Worm (Caenorhabditis elegans): ENCODE results near the gene Y57G11B.5.

Y57G11B.5 gene

DNA sequence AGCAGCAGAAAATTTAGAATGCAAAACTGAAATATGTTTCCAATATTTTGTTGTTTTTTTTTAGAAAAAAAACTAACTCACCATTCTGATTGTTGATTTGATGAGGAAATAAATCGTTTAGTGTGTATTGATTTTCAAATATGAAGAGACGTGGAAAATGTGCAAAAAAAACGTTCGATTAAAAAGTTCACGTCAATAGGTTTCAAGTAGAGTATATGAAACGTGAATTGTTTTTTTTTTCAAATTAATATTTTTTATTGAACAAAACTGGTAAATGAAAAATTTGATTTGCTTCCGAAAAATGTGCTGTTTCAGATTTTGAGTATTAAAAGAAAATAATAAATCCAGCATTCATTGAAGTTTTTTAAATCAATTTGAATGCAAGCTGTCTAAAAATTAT lies 6.3 kb downstream of the Y57G11B.5 start, which contains the start of gene irld-18:
Gene irld-18, minus strand, starts transcription at position 101 of the 400 bp plus-strand sequence.
- TF ChIP-seq nfya-1 (tag; optimal IDR thresholded peaks at IDR 0.05; ENCODE audit: insufficient read depth) (no peak), nhr-28 (tag; optimal IDR thresholded peaks at IDR 0.05) (no peak), nhr-12 (tag; optimal IDR thresholded peaks at IDR 0.05) (no peak), ceh-82 (tag; optimal IDR thresholded peaks at IDR 0.05) (no peak), nhr-43 (tag; optimal IDR thresholded peaks at IDR 0.05; ENCODE audit: poor library complexity, severe bottlenecking) (no peak), unc-39 (tag; optimal IDR thresholded peaks at IDR 0.05) (no peak), lsy-12 (tag; optimal IDR thresholded peaks at IDR 0.05) (no peak), ama-1 (optimal IDR thresholded peaks at IDR 0.05) (no peak), lin-15B (tag; optimal IDR thresholded peaks at IDR 0.05) (no peak), ZK546.5 (tag; optimal IDR thresholded peaks at IDR 0.05) (no peak), nhr-77 (tag; optimal IDR thresholded peaks at IDR 0.05) (no peak)

DNA sequence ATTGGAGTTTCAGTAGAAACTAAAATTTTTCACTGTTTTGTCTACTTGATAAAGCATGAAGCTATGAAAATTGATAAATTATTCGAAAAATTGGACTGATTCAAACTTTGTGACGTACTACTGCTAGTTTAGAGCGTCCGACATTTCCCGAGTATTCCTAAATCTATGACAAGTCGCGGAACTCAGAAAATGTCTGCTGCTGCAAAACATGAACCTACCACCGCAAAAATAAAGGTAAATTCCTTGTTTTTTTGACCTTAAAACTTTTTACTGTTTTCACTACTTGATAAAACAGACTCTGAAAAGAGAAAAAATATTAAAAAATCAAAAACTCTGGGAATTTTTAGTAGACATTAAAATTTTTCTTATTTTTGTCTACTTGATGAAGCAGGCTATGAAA lies 12.1 kb downstream of the Y57G11B.5 start:
- TF ChIP-seq nhr-77 (tag; optimal IDR thresholded peaks at IDR 0.05) (no peak), snpc-4 (tag; optimal IDR thresholded peaks at IDR 0.05) (no peak), daf-12 (tag; optimal IDR thresholded peaks at IDR 0.05) (no peak), zag-1 (tag; optimal IDR thresholded peaks at IDR 0.05) (no peak), eor-1 (tag; optimal IDR thresholded peaks at IDR 0.05) (no peak), R02D3.7 (tag; optimal IDR thresholded peaks at IDR 0.05) (no peak), fos-1 (tag; optimal IDR thresholded peaks at IDR 0.05) (no peak), nhr-43 (tag; optimal IDR thresholded peaks at IDR 0.05; ENCODE audit: poor library complexity, severe bottlenecking) (no peak), nhr-237 (tag; optimal IDR thresholded peaks at IDR 0.05) (no peak), nfya-1 (tag; optimal IDR thresholded peaks at IDR 0.05; ENCODE audit: insufficient read depth) (no peak), ceh-9 (tag; optimal IDR thresholded peaks at IDR 0.05) (no peak), nhr-67 (tag; optimal IDR thresholded peaks at IDR 0.05) (no peak), lsy-12 (tag; optimal IDR thresholded peaks at IDR 0.05) (no peak)

DNA sequence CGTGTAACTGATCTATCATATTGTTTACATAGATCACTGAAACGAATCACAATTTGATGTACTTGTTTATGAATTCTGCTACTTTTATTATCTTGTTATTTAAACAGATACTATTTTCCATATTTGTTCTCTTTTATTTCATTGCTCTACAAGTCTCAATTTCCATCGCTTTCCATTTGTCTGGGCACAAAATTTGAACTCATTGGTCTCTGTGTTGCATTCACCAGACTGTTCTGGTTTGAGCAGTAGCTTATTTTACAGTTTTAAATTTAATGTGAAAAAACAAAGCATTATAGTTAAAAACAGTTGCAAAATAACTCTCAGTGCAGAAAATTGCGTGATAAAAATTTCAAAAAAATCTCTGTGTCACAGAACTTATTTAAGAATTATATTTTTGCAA lies 13.0 kb downstream of the Y57G11B.5 start:
- no peak for TF ChIP-seq ama-1 (optimal IDR thresholded peaks at IDR 0.05)
- no peak for TF ChIP-seq nhr-12 (tag; optimal IDR thresholded peaks at IDR 0.05)
- TF ChIP-seq fkh-2 (tag; optimal IDR thresholded peaks at IDR 0.05), result no peak
- TF ChIP-seq nhr-28 (tag; optimal IDR thresholded peaks at IDR 0.05), result no peak
- no peak for TF ChIP-seq lsy-12 (tag; optimal IDR thresholded peaks at IDR 0.05)
- no peak for TF ChIP-seq egl-27 (tag; optimal IDR thresholded peaks at IDR 0.05)
- TF ChIP-seq pha-4 (tag; optimal IDR thresholded peaks at IDR 0.05), result no peak
- no peak for TF ChIP-seq nhr-67 (tag; optimal IDR thresholded peaks at IDR 0.05)
- TF ChIP-seq unc-39 (tag; optimal IDR thresholded peaks at IDR 0.05), result no peak
- no peak for TF ChIP-seq elt-3 (tag; optimal IDR thresholded peaks at IDR 0.05)
- no peak for TF ChIP-seq fkh-10 (GFP tag; optimal IDR thresholded peaks at IDR 0.05)

DNA sequence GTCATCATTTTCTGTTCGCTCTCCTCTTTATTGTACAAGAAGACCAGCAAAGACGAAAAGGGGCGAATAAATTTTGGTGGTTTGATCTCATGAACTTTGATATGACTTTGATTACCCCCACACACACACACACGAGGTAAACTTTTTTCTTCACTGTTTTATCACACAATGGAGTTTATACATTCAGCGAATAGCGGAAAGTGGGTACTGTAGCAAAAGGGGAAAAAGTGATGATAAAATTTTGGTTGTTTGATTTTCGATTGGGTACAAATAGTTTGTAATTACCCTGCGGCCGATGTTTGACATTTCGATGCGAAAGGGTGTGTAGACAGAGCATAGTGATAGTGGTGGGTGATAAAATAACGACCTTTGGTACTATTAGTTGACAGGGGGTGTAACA lies 19.6 kb downstream of the Y57G11B.5 start:
- no peak for TF ChIP-seq ceh-82 (tag; optimal IDR thresholded peaks at IDR 0.05)
- peak; percentile 67 for TF ChIP-seq R02D3.7 (tag; optimal IDR thresholded peaks at IDR 0.05)
- no peak for TF ChIP-seq mml-1 (tag; optimal IDR thresholded peaks at IDR 0.05)
- no peak for TF ChIP-seq elt-1 (tag; optimal IDR thresholded peaks at IDR 0.05)
- peak; percentile 96 for TF ChIP-seq pha-4 (tag; optimal IDR thresholded peaks at IDR 0.05)
- TF ChIP-seq unc-62 (GFP tag; optimal IDR thresholded peaks at IDR 0.05), result peak; percentile 39
- TF ChIP-seq nhr-23 (tag; optimal IDR thresholded peaks at IDR 0.05), result peak; percentile 97
- TF ChIP-seq fos-1 (tag; optimal IDR thresholded peaks at IDR 0.05), result peak; percentile 83
- peak; percentile 86 for TF ChIP-seq mdl-1 (tag; optimal IDR thresholded peaks at IDR 0.05)
- no peak for TF ChIP-seq nhr-77 (tag; optimal IDR thresholded peaks at IDR 0.05)
- peak; percentile 44 for TF ChIP-seq snpc-4 (tag; optimal IDR thresholded peaks at IDR 0.05)
- no peak for TF ChIP-seq lin-39 (tag; optimal IDR thresholded peaks at IDR 0.05)
- TF ChIP-seq zag-1 (tag; optimal IDR thresholded peaks at IDR 0.05), result no peak
- peak; percentile 54 to 95 (median 88) for TF ChIP-seq elt-3 (tag; optimal IDR thresholded peaks at IDR 0.05)
- TF ChIP-seq aly-2 (tag; optimal IDR thresholded peaks at IDR 0.05), result no peak
- TF ChIP-seq nhr-11 (tag; optimal IDR thresholded peaks at IDR 0.05), result no peak
- no peak for TF ChIP-seq nhr-67 (tag; optimal IDR thresholded peaks at IDR 0.05)
- TF ChIP-seq skn-1 (tag; optimal IDR thresholded peaks at IDR 0.05), result peak; percentile 94
- peak; percentile 58 for TF ChIP-seq tbx-2 (tag; optimal IDR thresholded peaks at IDR 0.05)
- TF ChIP-seq ama-1 (optimal IDR thresholded peaks at IDR 0.05), result no peak
- TF ChIP-seq ceh-28 (tag; optimal IDR thresholded peaks at IDR 0.05), result peak; percentile 78
- no peak for TF ChIP-seq ztf-4 (tag; optimal IDR thresholded peaks at IDR 0.05)
- no peak for TF ChIP-seq sea-2 (GFP tag; optimal IDR thresholded peaks at IDR 0.05)
- no peak for TF ChIP-seq nhr-12 (tag; optimal IDR thresholded peaks at IDR 0.05)
- TF ChIP-seq fkh-10 (GFP tag; optimal IDR thresholded peaks at IDR 0.05), result no peak
- peak; percentile 95 for TF ChIP-seq nhr-43 (tag; optimal IDR thresholded peaks at IDR 0.05; ENCODE audit: poor library complexity, severe bottlenecking)
- TF ChIP-seq ZK546.5 (tag; optimal IDR thresholded peaks at IDR 0.05), result no peak
- peak; percentile 100 for TF ChIP-seq elt-2 (tag; optimal IDR thresholded peaks at IDR 0.05)
- TF ChIP-seq pqm-1 (tag; optimal IDR thresholded peaks at IDR 0.05), result peak; percentile 100
- TF ChIP-seq lsy-12 (tag; optimal IDR thresholded peaks at IDR 0.05), result no peak
- TF ChIP-seq nfya-1 (tag; optimal IDR thresholded peaks at IDR 0.05; ENCODE audit: insufficient read depth), result peak; percentile 95
- TF ChIP-seq egl-27 (tag; optimal IDR thresholded peaks at IDR 0.05), result peak; percentile 93
- peak; percentile 84 for TF ChIP-seq nhr-28 (tag; optimal IDR thresholded peaks at IDR 0.05)
- TF ChIP-seq ztf-11 (tag; optimal IDR thresholded peaks at IDR 0.05), result no peak
- TF ChIP-seq nhr-25 (tag; optimal IDR thresholded peaks at IDR 0.05), result peak; percentile 93
- TF ChIP-seq nhr-76 (tag; optimal IDR thresholded peaks at IDR 0.05), result peak; percentile 83
- peak; percentile 97 for TF ChIP-seq jun-1 (tag; optimal IDR thresholded peaks at IDR 0.05)
- no peak for TF ChIP-seq nhr-237 (tag; optimal IDR thresholded peaks at IDR 0.05)
